Worm (Caenorhabditis elegans) whole organism, midembryonic: ENCODE results near the gene gakh-1.

Experiments
- cog-1 ChIP-seq: sonication (generic microtip); optimal IDR thresholded peaks from 2 replicates; lab custom pipeline; 2016; ENCODE audit warnings: missing genetic modification characterization, missing compliant biosample characterization
- flt-1 ChIP-seq: fragments of 200-800 bp; sonication (Bioruptor generic); IDR thresholded peaks from 2 replicates; pipeline ENCODE4 v1.3.6; 2022; ENCODE audit warnings: missing genetic modification characterization, missing compliant biosample characterization
- klf-2 ChIP-seq: fragments of 200-800 bp; sonication (Bioruptor generic); conservative IDR thresholded peaks from 2 replicates; pipeline ENCODE4 v1.3.6; 2022; ENCODE audit warnings: missing genetic modification reagents, missing genetic modification characterization, missing compliant biosample characterization
- med-1 ChIP-seq: sonication (generic microtip); optimal IDR thresholded peaks from 2 replicates; lab custom pipeline; 2017; ENCODE audit warnings: missing genetic modification characterization, mild to moderate bottlenecking, missing compliant biosample characterization, antibody characterized with exemption, missing genetic modification reagents; ENCODE audit not compliant: insufficient read depth
- ref-1 ChIP-seq: fragments of 200-800 bp; sonication (Bioruptor generic); conservative IDR thresholded peaks from 2 replicates; pipeline ENCODE4 v1.3.6; 2022; ENCODE audit warnings: missing genetic modification reagents, missing genetic modification characterization, missing compliant biosample characterization
- ztf-23 ChIP-seq: fragments of 200-800 bp; sonication (Bioruptor generic); IDR thresholded peaks from 2 replicates; pipeline ENCODE4 v1.3.6; 2022; ENCODE audit warnings: missing genetic modification reagents, missing genetic modification characterization, missing compliant biosample characterization
- ztf-29 ChIP-seq: fragments of 200-800 bp; sonication (Bioruptor generic); IDR thresholded peaks from 2 replicates; pipeline ENCODE4 v1.3.6; 2022; ENCODE audit warnings: missing genetic modification reagents, missing genetic modification characterization, missing compliant biosample characterization

- no peak for TF ChIP-seq ztf-29 (GFP tag; lab: Robert Waterston, UW)
- no peak for TF ChIP-seq cog-1 (tag; lab: Kevin White, UChicago)
- TF ChIP-seq flt-1 (GFP tag; lab: Robert Waterston, UW) = no peak
- no peak for TF ChIP-seq klf-2 (GFP tag; lab: Robert Waterston, UW)
- TF ChIP-seq ref-1 (GFP tag; lab: Robert Waterston, UW) = no peak
- TF ChIP-seq ztf-23 (GFP tag; lab: Robert Waterston, UW) = no peak
- no peak for TF ChIP-seq med-1 (GFP tag; lab: Kevin White, UChicago)
These were observed 39.5 kb downstream of the gakh-1 start, which contains the start of gene hbl-1 for ce11 chrX:5821842-5822241.
